Worm (Caenorhabditis elegans) whole organism, early embryonic: ENCODE results near the gene dre-1.

Source experiments
- B0310.2 ChIP-seq: sonication (generic microtip); optimal IDR thresholded peaks from 2 replicates; lab custom pipeline; 2016; ENCODE audit warnings: mild to moderate bottlenecking, missing genetic modification characterization, missing compliant biosample characterization
- F13C5.2 ChIP-seq: sonication (generic microtip); optimal IDR thresholded peaks from 2 replicates; lab custom pipeline; 2017; ENCODE audit warnings: mild to moderate bottlenecking, missing genetic modification characterization, inconsistent platforms, missing compliant biosample characterization
- aly-1 ChIP-seq: sonication (generic microtip); optimal IDR thresholded peaks from 2 replicates; lab custom pipeline; 2016; ENCODE audit warnings: missing genetic modification characterization, missing compliant biosample characterization
- ama-1 ChIP-seq: fragments of 150-350 bp; optimal IDR thresholded peaks from 2 replicates; lab custom pipeline; 2014
- ceh-13 ChIP-seq: fragments of 200-800 bp; sonication (Bioruptor generic); optimal IDR thresholded peaks from 2 replicates; lab custom pipeline; 2018; ENCODE audit warnings: mild to moderate bottlenecking, missing genetic modification characterization, missing compliant biosample characterization
- ceh-36 ChIP-seq: sonication (generic microtip); optimal IDR thresholded peaks from 2 replicates; lab custom pipeline; 2016; ENCODE audit warnings: missing genetic modification characterization, inconsistent platforms, missing compliant biosample characterization
- ets-7 ChIP-seq: sonication (generic microtip); optimal IDR thresholded peaks from 2 replicates; lab custom pipeline; 2016; ENCODE audit warnings: missing genotype, missing genetic modification characterization, missing compliant biosample characterization
- flt-1 ChIP-seq: fragments of 200-800 bp; sonication (Bioruptor generic); IDR thresholded peaks from 2 replicates; pipeline ENCODE4 v1.3.6; 2022; ENCODE audit warnings: missing genetic modification characterization, missing compliant biosample characterization
- hmbx-1 ChIP-seq: sonication (generic microtip); optimal IDR thresholded peaks from 2 replicates; lab custom pipeline; 2016; ENCODE audit warnings: mild to moderate bottlenecking, missing genetic modification characterization, missing compliant biosample characterization
- hmg-4 ChIP-seq: fragments of 200-800 bp; sonication (Bioruptor generic); optimal IDR thresholded peaks from 2 replicates; lab custom pipeline; 2018; ENCODE audit warnings: mild to moderate bottlenecking, missing genetic modification characterization, missing compliant biosample characterization
- hnd-1 ChIP-seq: sonication (generic microtip); optimal IDR thresholded peaks from 2 replicates; lab custom pipeline; 2016; ENCODE audit warnings: missing genetic modification characterization, missing compliant biosample characterization
- pes-1 ChIP-seq: fragments of 200-800 bp; sonication (Bioruptor generic); IDR thresholded peaks from 2 replicates; pipeline ENCODE4 v1.3.6; 2022; ENCODE audit warnings: missing genetic modification reagents, missing genetic modification characterization, missing compliant biosample characterization
- scrt-1 ChIP-seq: fragments of 200-800 bp; sonication (Bioruptor generic); IDR thresholded peaks from 2 replicates; pipeline ENCODE4 v1.3.6; 2022; ENCODE audit warnings: missing genetic modification characterization, missing compliant biosample characterization
- sea-1 ChIP-seq: fragments of 200-800 bp; sonication (Bioruptor generic); conservative IDR thresholded peaks from 2 replicates; pipeline ENCODE4 v1.3.6; 2022; ENCODE audit warnings: missing genetic modification characterization, missing compliant biosample characterization
- tbx-11 ChIP-seq: fragments of 200-800 bp; sonication (Bioruptor generic); IDR thresholded peaks from 2 replicates; pipeline ENCODE4 v1.3.6; 2022; ENCODE audit warnings: missing genetic modification characterization, missing compliant biosample characterization
- tbx-37 ChIP-seq: fragments of 200-800 bp; sonication (Bioruptor generic); conservative IDR thresholded peaks from 2 replicates; pipeline ENCODE4 v1.3.6; 2022; ENCODE audit warnings: missing genetic modification reagents, missing genetic modification characterization, missing compliant biosample characterization
- tra-4 ChIP-seq: sonication (generic microtip); optimal IDR thresholded peaks from 2 replicates; lab custom pipeline; 2017; ENCODE audit warnings: missing genetic modification characterization, missing compliant biosample characterization

The dre-1 gene

ce11 chrV:6506238-6506956 lies 39.9 kb downstream of the dre-1 start:
- TF ChIP-seq ceh-13 (GFP tag; lab: Kevin White, UChicago) (no peak), ama-1 (lab: Kevin White, UChicago) (no peak), hmg-4 (GFP tag; lab: Kevin White, UChicago) (no peak), scrt-1 (GFP tag; lab: Robert Waterston, UW) (no peak), tra-4 (tag; lab: Kevin White, UChicago) (no peak), pes-1 (no peak), F13C5.2 (no peak), sea-1 (GFP tag; lab: Robert Waterston, UW) (no peak), aly-1 (no peak), hmbx-1 (tag; lab: Kevin White, UChicago) (no peak), tbx-37 (no peak), flt-1 (GFP tag; lab: Robert Waterston, UW) (no peak), B0310.2 (no peak)

- TF ChIP-seq tbx-11 (GFP tag; lab: Robert Waterston, UW) (no peak), ceh-13 (GFP tag; lab: Kevin White, UChicago) (no peak), scrt-1 (GFP tag; lab: Robert Waterston, UW) (no peak), hnd-1 (tag; lab: Kevin White, UChicago) (no peak), aly-1 (no peak), tbx-37 (no peak), ceh-36 (tag; lab: Kevin White, UChicago) (no peak), hmg-4 (GFP tag; lab: Kevin White, UChicago) (no peak), ets-7 (no peak), ama-1 (lab: Kevin White, UChicago) (no peak), F13C5.2 (no peak), tra-4 (tag; lab: Kevin White, UChicago) (no peak), flt-1 (GFP tag; lab: Robert Waterston, UW) (no peak), B0310.2 (no peak), pes-1 (no peak), sea-1 (GFP tag; lab: Robert Waterston, UW) (no peak), hmbx-1 (tag; lab: Kevin White, UChicago) (no peak)
Observed at ce11 chrV:6505339-6505811, 40.9 kb downstream of the dre-1 start, which contains the start of gene W01A11.7. Gene W01A11.7 (minus strand): TSS chrV:6505389.

DNA sequence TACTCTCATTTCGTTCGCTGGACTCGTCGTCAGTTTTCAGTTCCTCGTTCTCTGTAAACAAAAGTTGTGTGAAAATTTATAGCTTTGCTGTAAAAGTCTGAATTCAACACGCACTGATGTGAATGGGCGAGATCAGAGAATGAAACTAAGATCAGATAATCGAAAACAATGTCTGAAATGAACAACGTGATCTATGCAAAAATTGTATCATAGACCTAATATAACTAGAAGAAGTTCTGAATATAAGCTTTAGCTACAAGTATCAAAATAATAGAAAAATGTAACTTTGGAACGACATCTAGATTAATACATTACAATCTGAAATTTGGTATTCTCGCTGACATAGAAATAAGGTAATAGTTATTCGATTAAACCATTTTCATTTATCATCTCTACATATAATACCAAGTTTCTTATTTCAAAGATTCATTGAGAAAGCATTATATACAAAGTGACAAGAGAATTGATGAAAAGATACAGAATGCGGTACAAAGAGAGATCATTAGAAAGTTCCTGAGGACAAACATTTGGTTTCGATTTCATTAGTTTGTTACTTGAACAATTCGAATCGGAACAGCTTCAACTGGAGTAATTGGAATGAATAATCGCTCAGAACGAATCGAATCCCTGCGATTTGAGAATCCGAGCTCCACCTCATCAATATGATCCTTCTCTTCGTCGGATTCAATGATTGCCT lies 42.0 kb downstream of the dre-1 start, which contains the start of gene moc-2:
TSS of gene moc-2 (minus strand) at position 51 of the 697 bp plus-strand sequence.
- TF ChIP-seq tbx-37 (no peak), flt-1 (GFP tag; lab: Robert Waterston, UW) (no peak)

ce11 chrV:6503158-6503557 lies 43.1 kb downstream of the dre-1 start:
- TF ChIP-seq scrt-1 (GFP tag; lab: Robert Waterston, UW) (no peak), hmbx-1 (tag; lab: Kevin White, UChicago) (no peak), aly-1 (no peak), B0310.2 (no peak), sea-1 (GFP tag; lab: Robert Waterston, UW) (no peak), tbx-37 (no peak), tbx-11 (GFP tag; lab: Robert Waterston, UW) (no peak), F13C5.2 (no peak), pes-1 (no peak), hnd-1 (tag; lab: Kevin White, UChicago) (no peak), tra-4 (tag; lab: Kevin White, UChicago) (no peak), hmg-4 (GFP tag; lab: Kevin White, UChicago) (no peak), ceh-36 (tag; lab: Kevin White, UChicago) (no peak), ama-1 (lab: Kevin White, UChicago) (no peak), ceh-13 (GFP tag; lab: Kevin White, UChicago) (no peak), ets-7 (no peak)

ce11 chrV:6498903-6499302 lies 47.4 kb downstream of the dre-1 start, which contains the start of gene W01A11.1:
Gene W01A11.1 (plus strand): TSS chrV:6499224.
- TF ChIP-seq ceh-36 (tag; lab: Kevin White, UChicago) (no peak), F13C5.2 (no peak), pes-1 (no peak), ama-1 (lab: Kevin White, UChicago) (no peak), ceh-13 (GFP tag; lab: Kevin White, UChicago) (no peak), ets-7 (no peak), hnd-1 (tag; lab: Kevin White, UChicago) (no peak), tbx-37 (no peak), flt-1 (GFP tag; lab: Robert Waterston, UW) (no peak), scrt-1 (GFP tag; lab: Robert Waterston, UW) (no peak), hmg-4 (GFP tag; lab: Kevin White, UChicago) (no peak), tra-4 (tag; lab: Kevin White, UChicago) (no peak), aly-1 (no peak), hmbx-1 (tag; lab: Kevin White, UChicago) (no peak), B0310.2 (no peak), sea-1 (GFP tag; lab: Robert Waterston, UW) (no peak), tbx-11 (GFP tag; lab: Robert Waterston, UW) (no peak)

- TF ChIP-seq pes-1: no peak
Observed at ce11 chrV:6498441-6498840, 47.9 kb downstream of the dre-1 start.

DNA sequence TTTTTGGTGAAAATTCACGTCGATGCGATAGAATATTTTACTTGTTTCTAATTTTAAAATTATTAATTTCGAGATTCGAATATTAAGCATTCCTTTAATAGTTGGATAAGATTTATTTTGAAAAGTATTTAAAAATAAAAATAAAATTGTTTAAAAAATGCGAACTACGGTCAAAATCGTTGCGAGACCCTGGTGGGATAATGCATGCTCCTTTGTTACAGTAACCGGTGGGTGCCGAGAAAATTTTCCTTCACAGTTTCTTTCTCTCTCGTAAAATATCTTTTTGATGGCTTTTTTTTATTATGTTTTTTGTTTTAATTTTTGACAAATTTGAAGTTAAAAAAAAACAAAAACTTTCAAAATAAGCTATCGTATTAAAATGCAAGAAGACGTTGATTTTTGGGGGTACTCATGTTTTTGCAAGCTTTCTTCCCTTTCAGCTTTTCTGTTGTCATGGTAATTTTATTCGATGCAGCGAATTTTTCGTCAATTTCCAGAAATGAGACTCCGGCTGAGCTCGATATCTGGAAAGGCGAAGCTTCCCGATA lies 49.6 kb downstream of the dre-1 start, which contains the start of gene dgtr-1:
TSS of gene dgtr-1 (plus strand) at position 498 of the 548 bp plus-strand sequence.
- no peak for TF ChIP-seq hnd-1 (tag; lab: Kevin White, UChicago)
- no peak for TF ChIP-seq aly-1
